Worm (Caenorhabditis elegans) whole organism, L4/young adult: ENCODE measurements around the gene srw-22.
"Not testable (repeated sequence)": the region's sequence is repeated elsewhere in the genome, so short reads cannot be mapped to it uniquely, and the experiment has no call there.

Source experiments
- W03F9.2 ChIP-seq: fragments of 150-350 bp; optimal IDR thresholded peaks from 2 replicates; lab custom pipeline; 2014; ENCODE audit warnings: missing biosample characterization, missing genetic modification characterization
- dao-5 ChIP-seq: sonication (generic microtip); optimal IDR thresholded peaks from 2 replicates; lab custom pipeline; 2016; ENCODE audit warnings: missing genotype, missing genetic modification characterization, moderate library complexity, missing compliant biosample characterization
- him-1 ChIP-seq: sonication (generic microtip); optimal IDR thresholded peaks from 2 replicates; lab custom pipeline; 2016; ENCODE audit warnings: missing genotype, missing genetic modification reagents, missing genetic modification characterization, missing compliant biosample characterization

srw-22 gene

ce11 chrV:15256669-15257068 is 11.7 kb upstream of the srw-22 start, which contains the start of gene srsx-39:
Gene srsx-39 (minus strand): TSS chrV:15256769.
- not testable (repeated sequence) for TF ChIP-seq dao-5 (tag; lab: Kevin White, UChicago); him-1; W03F9.2 (tag; lab: Kevin White, UChicago)

- TF ChIP-seq him-1 (no peak), W03F9.2 (tag; lab: Kevin White, UChicago) (no peak), dao-5 (tag; lab: Kevin White, UChicago) (no peak)
Measured at ce11 chrV:15259049-15259448, 9.4 kb upstream of the srw-22 start, which contains the start of gene srsx-37. Gene srsx-37 (minus strand): TSS chrV:15259149.

- TF ChIP-seq him-1 (no peak), W03F9.2 (tag; lab: Kevin White, UChicago) (no peak), dao-5 (tag; lab: Kevin White, UChicago) (no peak)
Measured at ce11 chrV:15259904-15260303, 8.5 kb upstream of the srw-22 start, which contains the start of gene M01B2.8. Gene M01B2.8 (plus strand): TSS chrV:15260204.

- not testable (repeated sequence) for TF ChIP-seq him-1; W03F9.2 (tag; lab: Kevin White, UChicago); dao-5 (tag; lab: Kevin White, UChicago)
Measured at ce11 chrV:15262336-15262735, 6.1 kb upstream of the srw-22 start, which contains the start of gene M01B2.10. Gene M01B2.10 (minus strand): TSS chrV:15262436.

ce11 chrV:15264131-15264530 is 4.3 kb upstream of the srw-22 start, which contains the start of gene M01B2.12:
Gene M01B2.12 (minus strand): TSS chrV:15264231.
- TF ChIP-seq dao-5 (tag; lab: Kevin White, UChicago) = no peak
- TF ChIP-seq W03F9.2 (tag; lab: Kevin White, UChicago) = no peak
- no peak for TF ChIP-seq him-1

ce11 chrV:15265814-15266213 is 2.6 kb upstream of the srw-22 start, which contains the start of gene M01B2.13:
Gene M01B2.13 (minus strand): TSS chrV:15265914.
- TF ChIP-seq dao-5 (tag; lab: Kevin White, UChicago) (no peak), him-1 (no peak), W03F9.2 (tag; lab: Kevin White, UChicago) (no peak)

- TF ChIP-seq W03F9.2 (tag; lab: Kevin White, UChicago) (no peak), dao-5 (tag; lab: Kevin White, UChicago) (no peak), him-1 (no peak)
Measured at ce11 chrV:15267405-15267804, 997 bp upstream of the srw-22 start, which contains the start of gene T10H4.13. Gene T10H4.13 (minus strand): TSS chrV:15267505.

ce11 chrV:15272263-15272662 is 3.9 kb downstream of the srw-22 start, which contains the start of gene T10H4.4:
Gene T10H4.4 (minus strand): TSS chrV:15272363.
- TF ChIP-seq W03F9.2 (tag; lab: Kevin White, UChicago) (no peak), him-1 (no peak), dao-5 (tag; lab: Kevin White, UChicago) (no peak)

- TF ChIP-seq W03F9.2 (tag; lab: Kevin White, UChicago) (no peak), him-1 (no peak), dao-5 (tag; lab: Kevin White, UChicago) (no peak)
Measured at ce11 chrV:15274757-15275156, 6.4 kb downstream of the srw-22 start, which contains the start of gene srw-16. Gene srw-16 (minus strand): TSS chrV:15274857.

ce11 chrV:15276915-15277314 is 8.5 kb downstream of the srw-22 start, which contains the start of gene srw-17:
Gene srw-17 (minus strand): TSS chrV:15277015.
- TF ChIP-seq him-1 (no peak), W03F9.2 (tag; lab: Kevin White, UChicago) (no peak)

ce11 chrV:15281279-15281949 is 13.0 kb downstream of the srw-22 start, which contains the start of the genes srw-19 and srx-51:
Gene srw-19 (minus strand): TSS chrV:15281379.
Gene srx-51 (plus strand): TSS chrV:15281899.
- no peak for TF ChIP-seq him-1
- no peak for TF ChIP-seq dao-5 (tag; lab: Kevin White, UChicago)
- no peak for TF ChIP-seq W03F9.2 (tag; lab: Kevin White, UChicago)

ce11 chrV:15285984-15286383 is 17.6 kb downstream of the srw-22 start:
- no peak for TF ChIP-seq dao-5 (tag; lab: Kevin White, UChicago)
- no peak for TF ChIP-seq W03F9.2 (tag; lab: Kevin White, UChicago)

ce11 chrV:15287856-15288255 is 19.5 kb downstream of the srw-22 start, which contains the start of gene cyp-34A1:
Gene cyp-34A1 (minus strand): TSS chrV:15287956.
- no peak for TF ChIP-seq him-1
- TF ChIP-seq dao-5 (tag; lab: Kevin White, UChicago) = no peak
- no peak for TF ChIP-seq W03F9.2 (tag; lab: Kevin White, UChicago)

- no peak for TF ChIP-seq W03F9.2 (tag; lab: Kevin White, UChicago)
- no peak for TF ChIP-seq dao-5 (tag; lab: Kevin White, UChicago)
- no peak for TF ChIP-seq him-1
Measured at ce11 chrV:15290995-15291394, 22.6 kb downstream of the srw-22 start, which contains the start of gene cyp-34A2. Gene cyp-34A2 (minus strand): TSS chrV:15291095.
